Worm (Caenorhabditis elegans): Measurements from ENCODE around the gene Y61A9LA.7.

DNA sequence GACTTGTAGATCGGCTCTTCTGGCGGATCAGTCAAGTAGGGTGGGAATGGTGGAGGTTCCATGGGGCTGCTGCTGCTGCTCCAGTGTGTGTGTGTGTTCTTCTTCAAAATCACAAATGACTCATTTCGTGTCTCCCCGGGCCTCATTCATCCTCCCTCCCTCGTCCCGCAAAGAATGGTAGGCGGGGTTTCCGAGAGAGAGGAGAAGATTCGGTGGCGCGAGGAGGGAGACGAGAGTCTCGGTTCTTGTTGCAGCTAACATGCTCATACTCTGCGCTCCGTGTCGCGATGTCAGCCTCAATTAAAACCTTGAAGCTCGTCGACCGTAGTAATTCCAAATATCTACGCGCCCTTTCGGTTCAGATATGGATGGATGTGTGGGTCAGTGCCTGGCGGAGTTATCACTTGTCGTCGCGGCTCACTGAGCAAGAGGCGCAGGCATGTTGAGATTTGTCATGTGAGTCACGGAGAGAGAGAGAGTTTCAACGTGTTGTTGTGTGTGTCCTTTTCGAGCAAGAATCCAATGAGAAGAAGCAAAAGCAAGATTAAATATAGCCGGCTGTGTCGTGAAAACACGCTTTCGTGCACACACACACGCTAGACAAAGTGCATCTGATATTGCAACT lies 32.7 kb downstream of the Y61A9LA.7 start:
- TF ChIP-seq elt-1 (tag; optimal IDR thresholded peaks at IDR 0.05): no peak
- TF ChIP-seq aly-2 (tag; optimal IDR thresholded peaks at IDR 0.05): no peak
- TF ChIP-seq ceh-16 (tag; optimal IDR thresholded peaks at IDR 0.05): no peak
- no peak for TF ChIP-seq snpc-4 (tag; optimal IDR thresholded peaks at IDR 0.05)
- no peak for TF ChIP-seq jun-1 (tag; optimal IDR thresholded peaks at IDR 0.05)
- no peak for TF ChIP-seq R02D3.7 (tag; optimal IDR thresholded peaks at IDR 0.05)

Data from whole organism, L3 larva.